Fruit fly (Drosophila melanogaster) whole organism, embryonic: ENCODE measurements around the gene EMC5.

Experiments used
- CG17829 ChIP-seq: fragments of 200-800 bp; optimal IDR thresholded peaks from 2 replicates; lab custom pipeline; 2019; ENCODE audit warnings: missing biosample characterization, mild to moderate bottlenecking, missing genetic modification characterization, moderate library complexity
- CG6272 ChIP-seq: fragments of 200-800 bp; sonication (Bioruptor generic); IDR thresholded peaks from 2 replicates; pipeline ENCODE4 v1.3.6; 2022; ENCODE audit warnings: missing biosample characterization, missing genetic modification characterization
- Gug ChIP-seq: fragments of 200-800 bp; sonication (Bioruptor generic); IDR thresholded peaks from 4 replicates; pipeline ENCODE4 v1.3.6; 2022; ENCODE audit warnings: missing biosample characterization, missing genetic modification characterization

- no peak for TF ChIP-seq CG6272 (GFP tag; lab: Robert Waterston, UW)
- TF ChIP-seq CG17829 (tag; lab: Kevin White, UChicago) = no peak
- TF ChIP-seq Gug (GFP tag; lab: Robert Waterston, UW) = no peak
These were observed 32.1 kb downstream of the EMC5 start for dm6 chr2L:19019640-19020039.
